Fruit fly (Drosophila melanogaster) whole organism, prepupa: ENCODE results near the gene CG13699.

Source experiments
- Blimp-1 ChIP-seq: fragments of 200-800 bp; sonication (Bioruptor generic); optimal IDR thresholded peaks from 3 replicates; lab custom pipeline; 2017; ENCODE audit warnings: missing biosample characterization, missing genetic modification characterization, mild to moderate bottlenecking, moderate library complexity, missing genetic modification reagents
- CG10669 ChIP-seq: fragments of 200-800 bp; sonication (Bioruptor generic); optimal IDR thresholded peaks from 3 replicates; lab custom pipeline; 2018; ENCODE audit warnings: missing biosample characterization, mild to moderate bottlenecking, missing genetic modification characterization, moderate library complexity
- CG11902 ChIP-seq: fragments of 200-800 bp; sonication (Bioruptor generic); optimal IDR thresholded peaks from 3 replicates; lab custom pipeline; 2016; ENCODE audit warnings: missing biosample characterization, missing genetic modification characterization
- CG15336 ChIP-seq: fragments of 200-800 bp; sonication (Bioruptor generic); IDR thresholded peaks from 2 replicates; pipeline ENCODE4 v1.3.6; 2022; ENCODE audit warnings: missing biosample characterization, missing genetic modification characterization
- CG1621 ChIP-seq: fragments of 200-800 bp; sonication (Bioruptor generic); optimal IDR thresholded peaks from 3 replicates; lab custom pipeline; 2018; ENCODE audit warnings: missing biosample characterization, mild to moderate bottlenecking, missing genetic modification characterization
- CG32006 ChIP-seq: fragments of 200-800 bp; sonication (Bioruptor generic); optimal IDR thresholded peaks from 3 replicates; lab custom pipeline; 2017; ENCODE audit warnings: missing biosample characterization, mild to moderate bottlenecking, missing genetic modification characterization
- CG34406 ChIP-seq: fragments of 200-800 bp; sonication (Bioruptor generic); optimal IDR thresholded peaks from 3 replicates; lab custom pipeline; 2016; ENCODE audit warnings: missing biosample characterization, missing genetic modification characterization
- CG4318 ChIP-seq: fragments of 200-800 bp; sonication (Bioruptor generic); optimal IDR thresholded peaks from 3 replicates; lab custom pipeline; 2017; ENCODE audit warnings: missing biosample characterization, mild to moderate bottlenecking, missing genetic modification characterization
- CG6163 ChIP-seq: fragments of 200-800 bp; sonication (Bioruptor generic); IDR thresholded peaks from 3 replicates; pipeline ENCODE4 v1.3.6; 2022; ENCODE audit warnings: missing biosample characterization, missing genetic modification characterization
- CG6276 ChIP-seq: fragments of 200-800 bp; sonication (Bioruptor generic); optimal IDR thresholded peaks from 2 replicates; lab custom pipeline; 2017; ENCODE audit warnings: missing biosample characterization, mild to moderate bottlenecking, missing genetic modification characterization
- CG6808 ChIP-seq: fragments of 200-800 bp; sonication (Bioruptor generic); optimal IDR thresholded peaks from 3 replicates; lab custom pipeline; 2017; ENCODE audit warnings: missing biosample characterization, missing genetic modification characterization, mild to moderate bottlenecking, moderate library complexity, missing genetic modification reagents
- CG7368 ChIP-seq: fragments of 200-800 bp; sonication (Bioruptor generic); optimal IDR thresholded peaks from 3 replicates; lab custom pipeline; 2016; ENCODE audit warnings: missing biosample characterization, missing genetic modification characterization
- CG8119 ChIP-seq: fragments of 200-800 bp; sonication (Bioruptor generic); IDR thresholded peaks from 3 replicates; pipeline ENCODE4 v1.3.6; 2022; ENCODE audit warnings: missing biosample characterization, missing genetic modification characterization
- Eip78C ChIP-seq: fragments of 200-800 bp; sonication (Bioruptor generic); peaks from one replicate; lab custom pipeline; 2016; ENCODE audit warnings: missing biosample characterization, missing genetic modification characterization
- Gug ChIP-seq: fragments of 200-800 bp; sonication (Bioruptor generic); IDR thresholded peaks from 2 replicates; pipeline ENCODE4 v1.3.6; 2022; ENCODE audit warnings: missing biosample characterization, missing genetic modification characterization
- Hr4 ChIP-seq: fragments of 200-800 bp; sonication (Bioruptor generic); optimal IDR thresholded peaks from 3 replicates; lab custom pipeline; 2016; ENCODE audit warnings: missing biosample characterization, missing genetic modification characterization
- Lpt ChIP-seq: fragments of 200-800 bp; sonication (Bioruptor generic); optimal IDR thresholded peaks from 3 replicates; lab custom pipeline; 2016; ENCODE audit warnings: missing biosample characterization, missing genetic modification characterization
- Met ChIP-seq: fragments of 200-800 bp; sonication (Bioruptor generic); optimal IDR thresholded peaks from 3 replicates; lab custom pipeline; 2016; ENCODE audit warnings: missing biosample characterization, missing genetic modification characterization
- OdsH ChIP-seq: fragments of 200-800 bp; sonication (Bioruptor generic); optimal IDR thresholded peaks from 3 replicates; lab custom pipeline; 2016; ENCODE audit warnings: missing biosample characterization, missing genetic modification characterization
- Sox15 ChIP-seq: fragments of 200-800 bp; sonication (Bioruptor generic); optimal IDR thresholded peaks from 3 replicates; lab custom pipeline; 2016; ENCODE audit warnings: missing biosample characterization, missing genetic modification characterization
- achi ChIP-seq: fragments of 200-800 bp; sonication (Bioruptor generic); optimal IDR thresholded peaks from 3 replicates; lab custom pipeline; 2016; ENCODE audit warnings: missing biosample characterization, missing genetic modification characterization
- dsx ChIP-seq: fragments of 200-800 bp; optimal IDR thresholded peaks from 3 replicates; lab custom pipeline; 2019; ENCODE audit warnings: missing biosample characterization, mild to moderate bottlenecking, missing genetic modification characterization, moderate library complexity; ENCODE audit not compliant: poor library complexity, severe bottlenecking
- eg ChIP-seq: fragments of 200-800 bp; sonication (Bioruptor generic); IDR thresholded peaks from 3 replicates; pipeline ENCODE4 v1.3.6; 2022; ENCODE audit warnings: missing biosample characterization, missing genetic modification characterization
- fkh ChIP-seq: fragments of 200-800 bp; sonication (Bioruptor generic); optimal IDR thresholded peaks from 3 replicates; lab custom pipeline; 2017; ENCODE audit warnings: missing biosample characterization, mild to moderate bottlenecking, missing genetic modification characterization, moderate library complexity
- pdm3 ChIP-seq: fragments of 200-800 bp; sonication (Bioruptor generic); optimal IDR thresholded peaks from 3 replicates; lab custom pipeline; 2016; ENCODE audit warnings: missing biosample characterization, missing genetic modification characterization
- salr ChIP-seq, 2 experiments: fragments of 200-800 bp; sonication (Bioruptor generic); optimal IDR thresholded peaks; 3 replicates each; lab custom pipeline; 2016 to 2018; ENCODE audit warnings: missing biosample characterization in 2 of 2, missing genetic modification characterization in 2 of 2, mild to moderate bottlenecking in 1 of 2
- spab ChIP-seq: fragments of 200-800 bp; sonication (Bioruptor generic); optimal IDR thresholded peaks from 2 replicates; lab custom pipeline; 2017; ENCODE audit warnings: missing biosample characterization, mild to moderate bottlenecking, missing genetic modification characterization, missing genetic modification reagents
- ss ChIP-seq, 2 experiments: fragments of 200-800 bp; sonication (Bioruptor generic); optimal IDR thresholded peaks; 2 replicates in 1 of 2; 3 replicates in 1 of 2; lab custom pipeline; 2017 to 2018; ENCODE audit warnings: mild to moderate bottlenecking in 2 of 2, missing biosample characterization in 2 of 2, missing genetic modification characterization in 2 of 2, moderate library complexity in 1 of 2
- topi ChIP-seq: fragments of 200-800 bp; sonication (Bioruptor generic); optimal IDR thresholded peaks from 3 replicates; lab custom pipeline; 2016; ENCODE audit warnings: missing biosample characterization, missing genetic modification characterization
- vri ChIP-seq: fragments of 200-800 bp; sonication (Bioruptor generic); optimal IDR thresholded peaks from 3 replicates; lab custom pipeline; 2016; ENCODE audit warnings: missing biosample characterization, mild to moderate bottlenecking, missing genetic modification characterization

CG13699 gene

DNA sequence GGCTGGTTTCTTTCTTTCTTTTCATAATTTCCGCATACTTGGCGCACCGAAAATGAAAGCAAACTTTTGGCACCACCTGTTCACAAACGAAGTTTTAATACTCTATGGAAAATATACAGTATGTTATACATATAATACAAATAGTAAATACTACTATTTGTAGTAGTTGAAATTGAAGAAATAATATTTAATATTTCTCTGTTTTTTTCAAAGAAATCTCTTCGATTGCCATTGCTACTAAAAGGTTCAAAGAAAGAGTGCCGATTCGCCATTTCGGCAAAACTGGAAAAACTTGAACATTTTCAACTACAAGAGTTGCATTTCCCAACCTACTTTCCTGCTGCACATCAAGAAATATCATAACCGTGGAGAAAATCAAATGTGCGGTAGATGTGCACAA is 15.5 kb downstream of the CG13699 start:
- TF ChIP-seq Met (GFP tag; lab: Kevin White, UChicago) (no peak), Blimp-1 (no peak), spab (GFP tag; lab: Kevin White, UChicago) (no peak), salr (GFP tag; optimal IDR thresholded peaks at IDR 0.05; lab: Kevin White, UChicago) (peak in 1 of 2 experiments; percentile 19), OdsH (GFP tag; lab: Kevin White, UChicago) (no peak), CG4318 (peak; percentile 36), Gug (peak; percentile 28; the same call in 1 of the 2 replicates), CG6276 (GFP tag; lab: Kevin White, UChicago) (peak; percentile 58), eg (GFP tag; lab: Robert Waterston, UW) (peak; percentile 63; the same call in 2 of the 3 replicates), Hr4 (GFP tag; lab: Kevin White, UChicago) (peak; percentile 39), achi (GFP tag; lab: Kevin White, UChicago) (no peak), CG6163 (GFP tag; lab: Robert Waterston, UW) (peak; percentile 25; the same call in 1 of the 3 replicates), CG32006 (GFP tag; lab: Kevin White, UChicago) (peak; percentile 79), CG11902 (GFP tag; lab: Kevin White, UChicago) (no peak), CG8119 (GFP tag; lab: Robert Waterston, UW) (peak; percentile 81), ss (GFP tag; optimal IDR thresholded peaks at IDR 0.05; lab: Kevin White, UChicago) (no peak), CG1621 (tag; lab: Kevin White, UChicago) (no peak), Eip78C (GFP tag; lab: Kevin White, UChicago) (peak; percentile 57), CG6808 (no peak), CG15336 (peak; percentile 77)

DNA sequence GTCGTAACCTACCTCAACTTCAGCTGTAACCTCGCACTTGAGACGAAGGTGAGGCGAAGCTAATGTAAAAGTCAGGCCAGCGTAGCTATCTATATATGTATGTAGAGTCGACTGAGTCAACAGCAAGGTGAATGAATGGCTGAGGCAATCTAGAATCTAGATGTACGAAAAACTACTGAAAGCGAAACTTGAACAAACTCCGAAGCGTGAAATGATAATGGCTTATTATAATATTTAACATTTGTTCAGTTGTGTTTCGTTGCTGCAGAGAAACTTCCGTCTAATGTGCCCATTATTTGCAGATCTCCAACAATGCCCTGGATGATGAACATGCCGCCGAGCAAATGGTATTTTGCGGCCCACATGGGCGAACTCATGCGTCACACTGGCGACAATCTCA is 17.7 kb downstream of the CG13699 start:
- TF ChIP-seq CG7368 (GFP tag; lab: Kevin White, UChicago) (no peak), fkh (GFP tag; lab: Kevin White, UChicago) (peak; percentile 83)

DNA sequence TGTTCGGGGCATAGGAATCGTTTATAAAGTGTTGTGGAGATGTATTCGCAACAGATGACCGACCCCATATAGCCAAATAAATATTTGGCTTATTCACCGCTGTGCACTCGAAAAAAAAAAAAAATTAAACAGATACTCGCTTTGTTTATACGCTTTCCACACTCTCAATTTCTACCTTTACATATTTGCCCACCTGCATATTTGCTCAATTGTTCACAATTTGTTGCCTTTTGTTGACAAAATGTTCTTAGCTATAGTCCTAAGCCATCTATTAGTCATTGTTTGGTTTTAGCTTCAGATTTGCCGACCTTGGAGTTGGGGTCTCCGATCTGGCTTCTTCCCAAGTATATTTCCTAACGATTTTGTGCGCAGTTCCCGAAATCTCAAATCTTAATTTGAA is 19.4 kb downstream of the CG13699 start:
- peak; percentile 61 for TF ChIP-seq fkh (GFP tag; lab: Kevin White, UChicago)
- TF ChIP-seq Hr4 (GFP tag; lab: Kevin White, UChicago) = no peak
- no peak for TF ChIP-seq spab (GFP tag; lab: Kevin White, UChicago)
- TF ChIP-seq ss (GFP tag; optimal IDR thresholded peaks at IDR 0.05; lab: Kevin White, UChicago) = no peak
- no peak for TF ChIP-seq CG10669 (GFP tag; lab: Kevin White, UChicago)

DNA sequence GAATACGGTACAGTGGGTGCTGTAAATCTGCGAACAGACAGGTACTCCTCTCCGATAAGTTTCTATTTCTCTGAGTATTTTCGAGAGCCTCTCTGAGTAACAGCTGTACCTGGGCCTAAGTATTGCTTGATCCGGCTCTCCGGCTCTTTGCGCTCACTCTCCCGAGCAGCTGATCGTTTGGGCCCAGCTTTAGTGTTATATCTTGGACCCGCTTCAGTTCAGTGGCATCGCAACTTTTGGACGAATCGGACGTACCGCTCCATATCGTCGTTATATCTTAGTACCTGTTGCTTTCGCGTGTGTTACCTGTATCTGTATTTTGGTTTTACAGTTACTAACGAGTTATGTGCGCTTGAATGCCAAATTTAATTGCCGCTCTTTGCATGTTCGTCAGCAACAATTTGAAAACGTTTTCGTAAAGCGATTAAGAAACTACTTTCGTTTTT is 23.1 kb downstream of the CG13699 start, which contains the start of gene geko:
Gene geko, plus strand, starts transcription at position 219 of the 446 bp plus-strand sequence.
- TF ChIP-seq CG6163 (GFP tag; lab: Robert Waterston, UW) (peak; percentile 57; the same call in 1 of the 3 replicates), eg (GFP tag; lab: Robert Waterston, UW) (peak; percentile 63; the same call in 2 of the 3 replicates), ss (GFP tag; optimal IDR thresholded peaks at IDR 0.05; lab: Kevin White, UChicago) (peak; percentile 9 to 26), Lpt (GFP tag; lab: Kevin White, UChicago) (peak; percentile 40), CG8119 (GFP tag; lab: Robert Waterston, UW) (peak; percentile 45; the same call in 1 of the 3 replicates), CG6276 (GFP tag; lab: Kevin White, UChicago) (no peak), CG15336 (peak; percentile 58), Eip78C (GFP tag; lab: Kevin White, UChicago) (peak; percentile 46), achi (GFP tag; lab: Kevin White, UChicago) (no peak), Sox15 (GFP tag; lab: Kevin White, UChicago) (no peak), vri (GFP tag; lab: Kevin White, UChicago) (peak; percentile 4), dsx (GFP tag; lab: Kevin White, UChicago) (peak; percentile 4), CG34406 (no peak)
- TF ChIP-seq, all 60 proteins: peak for 9

DNA sequence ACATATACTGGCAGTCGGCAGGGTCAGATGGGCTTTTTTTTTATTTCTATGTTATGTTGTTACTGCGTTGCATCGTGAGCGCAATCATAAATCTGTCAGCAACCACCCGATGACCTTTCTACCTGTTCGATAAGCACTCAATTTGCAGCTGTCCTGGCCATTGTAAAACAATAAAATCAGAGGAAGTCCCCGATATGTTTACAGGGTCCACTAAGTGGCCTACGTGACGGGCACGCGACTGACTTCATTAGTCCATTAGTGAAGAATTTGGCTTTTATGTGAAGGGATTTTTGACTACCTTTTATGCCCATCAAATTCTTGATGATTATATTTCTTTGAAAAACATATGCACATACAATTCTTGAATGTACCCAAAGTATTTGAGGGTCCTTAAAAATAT is 24.0 kb downstream of the CG13699 start:
- TF ChIP-seq pdm3 (no peak), topi (GFP tag; lab: Kevin White, UChicago) (no peak), CG34406 (no peak)
